Worm (Caenorhabditis elegans) whole organism, L1 larva: Measurements from ENCODE around the gene F53C3.1.

Experiments
- Y116A8C.19 ChIP-seq: sonication (generic microtip); optimal IDR thresholded peaks from 2 replicates; lab custom pipeline; 2016; ENCODE audit warnings: missing compliant biosample characterization, missing genetic modification characterization, borderline replicate concordance
- alr-1 ChIP-seq: fragments of 200-800 bp; sonication (Bioruptor generic); optimal IDR thresholded peaks from 2 replicates; lab custom pipeline; 2018; ENCODE audit warnings: borderline replicate concordance, mild to moderate bottlenecking, missing genetic modification characterization, missing compliant biosample characterization
- aly-2 ChIP-seq: fragments of 150-350 bp; optimal IDR thresholded peaks from 2 replicates; lab custom pipeline; 2014; ENCODE audit warnings: missing biosample characterization, missing genetic modification characterization
- ceh-8 ChIP-seq: fragments of 200-800 bp; sonication (Bioruptor generic); optimal IDR thresholded peaks from 2 replicates; lab custom pipeline; 2018; ENCODE audit warnings: mild to moderate bottlenecking, missing genetic modification characterization, moderate library complexity, missing compliant biosample characterization
- ceh-88 ChIP-seq: fragments of 200-800 bp; sonication (Bioruptor generic); IDR thresholded peaks from 2 replicates; pipeline ENCODE4 v1.3.6; 2022; ENCODE audit warnings: missing genetic modification characterization, missing compliant biosample characterization
- dpl-1 ChIP-seq, 3 experiments: fragments of 150-350 bp in 2 of 3; sonication (generic microtip) in 1 of 3; optimal IDR thresholded peaks; 2 replicates each; lab custom pipeline; 2014 to 2017; ENCODE audit warnings: missing biosample characterization in 3 of 3, missing genetic modification characterization in 3 of 3, missing genetic modification reagents in 3 of 3
- egl-27 ChIP-seq, 2 experiments: fragments of 150-350 bp in 1 of 2; sonication (generic microtip); optimal IDR thresholded peaks; 3 replicates each; lab custom pipeline; 2017 to 2018; ENCODE audit warnings: missing biosample characterization in 2 of 2, missing genetic modification characterization in 2 of 2, missing genetic modification reagents in 2 of 2
- ets-5 ChIP-seq: fragments of 200-800 bp; sonication (Bioruptor generic); IDR thresholded peaks from 2 replicates; pipeline ENCODE4 v1.3.6; 2022; ENCODE audit warnings: missing genetic modification characterization, missing compliant biosample characterization
- fkh-8 ChIP-seq: sonication (generic microtip); optimal IDR thresholded peaks from 2 replicates; lab custom pipeline; 2016; ENCODE audit warnings: mild to moderate bottlenecking, missing genetic modification characterization, missing compliant biosample characterization
- fos-1 ChIP-seq: fragments of 150-350 bp; optimal IDR thresholded peaks from 2 replicates; lab custom pipeline; 2014; ENCODE audit warnings: missing biosample characterization, missing genetic modification characterization
- hlh-17 ChIP-seq: fragments of 200-800 bp; sonication (Bioruptor generic); optimal IDR thresholded peaks from 2 replicates; lab custom pipeline; 2018; ENCODE audit warnings: missing genetic modification characterization, mild to moderate bottlenecking, missing compliant biosample characterization, moderate library complexity, borderline replicate concordance
- irx-1 ChIP-seq: sonication (generic microtip); optimal IDR thresholded peaks from 2 replicates; lab custom pipeline; 2016; ENCODE audit warnings: missing genetic modification characterization, missing compliant biosample characterization
- lin-13 ChIP-seq: fragments of 150-350 bp; optimal IDR thresholded peaks from 2 replicates; lab custom pipeline; 2014; ENCODE audit warnings: missing biosample characterization, missing genetic modification reagents, missing genetic modification characterization
- lin-14 ChIP-seq: fragments of 200-800 bp; sonication (Bioruptor generic); optimal IDR thresholded peaks from 2 replicates; lab custom pipeline; 2018; ENCODE audit warnings: mild to moderate bottlenecking, missing genetic modification characterization, moderate library complexity, missing compliant biosample characterization
- lin-15B ChIP-seq: fragments of 150-350 bp; sonication (generic microtip); optimal IDR thresholded peaks from 3 replicates; lab custom pipeline; 2014; ENCODE audit warnings: missing biosample characterization, missing genetic modification characterization
- lir-3 ChIP-seq: sonication (generic microtip); optimal IDR thresholded peaks from 2 replicates; lab custom pipeline; 2016; ENCODE audit warnings: mild to moderate bottlenecking, missing genetic modification characterization, moderate library complexity, missing compliant biosample characterization; ENCODE audit not compliant: poor library complexity
- mab-9 ChIP-seq: fragments of 200-800 bp; sonication (Bioruptor generic); IDR thresholded peaks from 2 replicates; pipeline ENCODE4 v1.3.6; 2022; ENCODE audit warnings: missing genetic modification reagents, missing genetic modification characterization, missing compliant biosample characterization
- nhr-19 ChIP-seq: fragments of 200-800 bp; sonication (Bioruptor generic); conservative IDR thresholded peaks from 2 replicates; pipeline ENCODE4 v1.3.6; 2022; ENCODE audit warnings: missing genetic modification characterization, missing compliant biosample characterization
- nhr-237 ChIP-seq: fragments of 150-350 bp; optimal IDR thresholded peaks from 2 replicates; lab custom pipeline; 2014; ENCODE audit warnings: missing biosample characterization, missing genetic modification characterization
- nhr-47 ChIP-seq: sonication (generic microtip); optimal IDR thresholded peaks from 2 replicates; lab custom pipeline; 2016; ENCODE audit warnings: mild to moderate bottlenecking, missing genetic modification characterization, moderate library complexity, missing compliant biosample characterization
- nhr-71 ChIP-seq: sonication (generic microtip); optimal IDR thresholded peaks from 2 replicates; lab custom pipeline; 2016; ENCODE audit warnings: mild to moderate bottlenecking, missing genetic modification characterization, moderate library complexity, missing compliant biosample characterization
- nhr-76 ChIP-seq: sonication (generic microtip); optimal IDR thresholded peaks from 2 replicates; lab custom pipeline; 2017; ENCODE audit warnings: missing biosample characterization, missing genetic modification characterization
- pax-3 ChIP-seq: fragments of 200-800 bp; sonication (Bioruptor generic); optimal IDR thresholded peaks from 2 replicates; lab custom pipeline; 2018; ENCODE audit warnings: mild to moderate bottlenecking, missing genetic modification characterization, moderate library complexity, missing compliant biosample characterization
- pqm-1 ChIP-seq: sonication (generic microtip); optimal IDR thresholded peaks from 3 replicates; lab custom pipeline; 2017; ENCODE audit warnings: missing biosample characterization, missing genetic modification characterization
- rnt-1 ChIP-seq: sonication (generic microtip); optimal IDR thresholded peaks from 2 replicates; lab custom pipeline; 2016; ENCODE audit warnings: mild to moderate bottlenecking, missing genetic modification characterization, moderate library complexity, missing compliant biosample characterization
- snpc-4 ChIP-seq: fragments of 150-350 bp; optimal IDR thresholded peaks from 2 replicates; lab custom pipeline; 2014; ENCODE audit warnings: missing biosample characterization, missing genetic modification characterization
- sox-4 ChIP-seq: sonication (generic microtip); optimal IDR thresholded peaks from 2 replicates; lab custom pipeline; 2016; ENCODE audit warnings: missing genetic modification characterization, missing compliant biosample characterization
- swsn-7 ChIP-seq: sonication (generic microtip); optimal IDR thresholded peaks from 2 replicates; lab custom pipeline; 2016; ENCODE audit warnings: missing genetic modification characterization, missing compliant biosample characterization
- tbx-2 ChIP-seq: sonication (generic microtip); optimal IDR thresholded peaks from 2 replicates; lab custom pipeline; 2016; ENCODE audit warnings: missing genetic modification characterization, missing compliant biosample characterization
- tlp-1 ChIP-seq: fragments of 150-350 bp; optimal IDR thresholded peaks from 2 replicates; lab custom pipeline; 2014; ENCODE audit warnings: missing biosample characterization, missing genetic modification characterization
- unc-62 ChIP-seq: fragments of 150-350 bp; optimal IDR thresholded peaks from 2 replicates; lab custom pipeline; 2014; ENCODE audit warnings: missing biosample characterization, missing genetic modification reagents, missing genetic modification characterization
- xbp-1 ChIP-seq: sonication (generic microtip); optimal IDR thresholded peaks from 2 replicates; lab custom pipeline; 2016; ENCODE audit warnings: missing genetic modification characterization, missing compliant biosample characterization
- zip-4 ChIP-seq: fragments of 200-800 bp; sonication (Bioruptor generic); optimal IDR thresholded peaks from 2 replicates; lab custom pipeline; 2018; ENCODE audit warnings: mild to moderate bottlenecking, missing genetic modification characterization, moderate library complexity, missing compliant biosample characterization
- ztf-4 ChIP-seq: fragments of 150-350 bp; optimal IDR thresholded peaks from 2 replicates; lab custom pipeline; 2014; ENCODE audit warnings: missing biosample characterization, missing genetic modification characterization

The F53C3.1 gene

ce11 chrII:3911716-3912115, at the start of gene F53C3.1:
Gene F53C3.1, plus strand, starts transcription at chrII:3912016.
- TF ChIP-seq lin-15B (no peak), xbp-1 (tag; lab: Kevin White, UChicago) (no peak), ceh-8 (GFP tag; lab: Kevin White, UChicago) (no peak)

- TF ChIP-seq zip-4 (GFP tag; lab: Kevin White, UChicago) (no peak), ztf-4 (tag; lab: Kevin White, UChicago) (no peak), nhr-76 (no peak), fos-1 (tag; lab: Kevin White, UChicago) (no peak), irx-1 (tag; lab: Kevin White, UChicago) (no peak), nhr-237 (tag; lab: Kevin White, UChicago) (no peak), dpl-1 (GFP tag; optimal IDR thresholded peaks at IDR 0.05; lab: Kevin White, UChicago) (no peak), pax-3 (tag; lab: Kevin White, UChicago) (no peak), unc-62 (GFP tag; lab: Kevin White, UChicago) (no peak), lin-14 (GFP tag; lab: Kevin White, UChicago) (no peak)
- TF ChIP-seq, all 84 proteins: peak for 0
Measured at ce11 chrII:3862053-3862452, 49.8 kb upstream of the F53C3.1 start.

- TF ChIP-seq nhr-76, result no peak
- no peak for TF ChIP-seq tlp-1 (tag; lab: Kevin White, UChicago)
- no peak for TF ChIP-seq lin-13
- TF ChIP-seq nhr-71 (tag; lab: Kevin White, UChicago), result no peak
- TF ChIP-seq lir-3 (tag; lab: Kevin White, UChicago), result no peak
Measured at ce11 chrII:3864652-3865051, 47.2 kb upstream of the F53C3.1 start, which contains the start of gene nhr-261. Gene nhr-261, minus strand, starts transcription at chrII:3864752.

ce11 chrII:3869601-3870000, 42.2 kb upstream of the F53C3.1 start, which contains the start of gene oac-10:
Gene oac-10, plus strand, starts transcription at chrII:3869901.
- TF ChIP-seq swsn-7 (tag; lab: Kevin White, UChicago), result no peak
- no peak for TF ChIP-seq snpc-4 (tag; lab: Kevin White, UChicago)
- no peak for TF ChIP-seq egl-27 (tag; optimal IDR thresholded peaks at IDR 0.05; lab: Kevin White, UChicago)
- no peak for TF ChIP-seq sox-4
- TF ChIP-seq mab-9 (GFP tag; lab: Robert Waterston, UW), result no peak
- TF ChIP-seq rnt-1, result no peak
- TF ChIP-seq tbx-2 (tag; lab: Kevin White, UChicago), result no peak
- TF ChIP-seq pqm-1 (tag; lab: Kevin White, UChicago), result no peak
- no peak for TF ChIP-seq alr-1 (tag; lab: Kevin White, UChicago)
- TF ChIP-seq ceh-88 (GFP tag; lab: Robert Waterston, UW), result no peak

- TF ChIP-seq nhr-237 (tag; lab: Kevin White, UChicago) (no peak), fkh-8 (tag; lab: Kevin White, UChicago) (no peak), unc-62 (GFP tag; lab: Kevin White, UChicago) (no peak), ceh-8 (GFP tag; lab: Kevin White, UChicago) (no peak), alr-1 (tag; lab: Kevin White, UChicago) (no peak), hlh-17 (GFP tag; lab: Kevin White, UChicago) (no peak), lin-14 (GFP tag; lab: Kevin White, UChicago) (no peak), nhr-19 (no peak), ets-5 (no peak), Y116A8C.19 (tag; lab: Kevin White, UChicago) (no peak), nhr-47 (tag; lab: Kevin White, UChicago) (no peak), aly-2 (tag; lab: Kevin White, UChicago) (no peak)
Measured at ce11 chrII:3877127-3877526, 34.7 kb upstream of the F53C3.1 start, which contains the start of gene nep-3. Gene nep-3, minus strand, starts transcription at chrII:3877227.
